Worm (Caenorhabditis elegans) whole organism, L1 larva: Measurements from ENCODE around the gene rpl-11.1.

Experiments
- C34B4.2 ChIP-seq: sonication (generic microtip); optimal IDR thresholded peaks from 2 replicates; lab custom pipeline; 2017; ENCODE audit warnings: mild to moderate bottlenecking, missing genetic modification characterization, missing compliant biosample characterization
- aly-2 ChIP-seq: fragments of 150-350 bp; optimal IDR thresholded peaks from 2 replicates; lab custom pipeline; 2014; ENCODE audit warnings: missing biosample characterization, missing genetic modification characterization
- ama-1 ChIP-seq: fragments of 150-350 bp; optimal IDR thresholded peaks from 2 replicates; lab custom pipeline; 2014
- ceh-82 ChIP-seq, 3 experiments: fragments of 150-350 bp in 1 of 3; sonication (generic microtip) in 2 of 3; optimal IDR thresholded peaks; 2 replicates each; lab custom pipeline; 2014 to 2017; ENCODE audit warnings: missing biosample characterization in 3 of 3, missing genetic modification characterization in 3 of 3
- elt-2 ChIP-seq: sonication (generic microtip); optimal IDR thresholded peaks from 2 replicates; lab custom pipeline; 2016; ENCODE audit warnings: missing genetic modification characterization, mild to moderate bottlenecking, inconsistent platforms, missing compliant biosample characterization, missing genetic modification reagents
- lin-15B ChIP-seq: fragments of 150-350 bp; sonication (generic microtip); optimal IDR thresholded peaks from 3 replicates; lab custom pipeline; 2014; ENCODE audit warnings: missing biosample characterization, missing genetic modification characterization
- lin-35 ChIP-seq, 2 experiments: fragments of 150-350 bp; optimal IDR thresholded peaks; 2 replicates each; lab custom pipeline; 2014; ENCODE audit warnings: missing biosample characterization in 2 of 2, missing genetic modification characterization in 2 of 2, missing genetic modification reagents in 2 of 2
- nhr-11 ChIP-seq: fragments of 150-350 bp; optimal IDR thresholded peaks from 2 replicates; lab custom pipeline; 2014; ENCODE audit warnings: missing biosample characterization, missing genetic modification characterization
- nhr-12 ChIP-seq: sonication (generic microtip); optimal IDR thresholded peaks from 2 replicates; lab custom pipeline; 2017; ENCODE audit warnings: missing biosample characterization, missing genetic modification characterization
- nhr-237 ChIP-seq: fragments of 150-350 bp; optimal IDR thresholded peaks from 2 replicates; lab custom pipeline; 2014; ENCODE audit warnings: missing biosample characterization, missing genetic modification characterization
- sox-4 ChIP-seq: sonication (generic microtip); optimal IDR thresholded peaks from 2 replicates; lab custom pipeline; 2016; ENCODE audit warnings: missing genetic modification characterization, missing compliant biosample characterization
- unc-62 ChIP-seq: fragments of 150-350 bp; optimal IDR thresholded peaks from 2 replicates; lab custom pipeline; 2014; ENCODE audit warnings: missing biosample characterization, missing genetic modification reagents, missing genetic modification characterization
- zag-1 ChIP-seq: fragments of 150-350 bp; optimal IDR thresholded peaks from 2 replicates; lab custom pipeline; 2014; ENCODE audit warnings: missing biosample characterization, missing genetic modification characterization
- ztf-11 ChIP-seq, 2 experiments: sonication (generic microtip); optimal IDR thresholded peaks; 2 replicates each; lab custom pipeline; 2016 to 2017; ENCODE audit warnings: missing genetic modification characterization in 2 of 2, missing biosample characterization in 1 of 2, missing compliant biosample characterization in 1 of 2

DNA sequence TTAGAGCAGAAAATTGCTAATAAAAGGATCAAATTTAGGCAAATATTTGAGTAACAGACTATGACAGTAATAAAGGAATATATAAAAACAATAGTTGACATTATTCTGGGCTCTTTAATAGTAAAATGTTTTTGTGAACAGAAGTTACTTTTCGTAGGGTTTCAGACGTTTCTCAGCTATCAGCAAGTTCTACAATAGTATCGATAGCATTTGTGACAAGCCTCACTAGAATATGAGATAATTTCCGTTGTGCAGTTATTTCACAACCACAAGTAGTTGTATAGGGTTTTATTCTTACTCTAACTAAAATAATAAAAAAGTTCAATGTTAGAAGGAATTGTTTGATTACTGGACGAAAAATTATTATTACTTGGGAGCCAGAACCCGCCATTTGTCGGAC lies 39.3 kb downstream of the rpl-11.1 start, which contains the start of gene srbc-68:
- no peak for TF ChIP-seq aly-2 (tag; lab: Kevin White, UChicago)
- TF ChIP-seq ceh-82 (tag; optimal IDR thresholded peaks at IDR 0.05; lab: Kevin White, UChicago) = no peak
- no peak for TF ChIP-seq ama-1 (lab: Kevin White, UChicago)
- TF ChIP-seq unc-62 (GFP tag; lab: Kevin White, UChicago) = no peak
- no peak for TF ChIP-seq sox-4
- TF ChIP-seq lin-15B (tag; lab: Kevin White, UChicago) = no peak
- no peak for TF ChIP-seq nhr-11 (tag; lab: Kevin White, UChicago)
- TF ChIP-seq lin-35 (GFP tag; optimal IDR thresholded peaks at IDR 0.05; lab: Kevin White, UChicago) = no peak
- TF ChIP-seq C34B4.2 = no peak
- no peak for TF ChIP-seq elt-2 (tag; lab: Kevin White, UChicago)
- no peak for TF ChIP-seq ztf-11 (tag; optimal IDR thresholded peaks at IDR 0.05; lab: Kevin White, UChicago)
- no peak for TF ChIP-seq nhr-237
- TF ChIP-seq nhr-12 (tag; lab: Kevin White, UChicago) = no peak
- no peak for TF ChIP-seq zag-1 (tag; lab: Kevin White, UChicago)
